Worm (Caenorhabditis elegans) whole organism, young adult: ENCODE data around the gene rpn-7.

Source experiments
- B0261.1 ChIP-seq: sonication (generic microtip); optimal IDR thresholded peaks from 2 replicates; lab custom pipeline; 2016; ENCODE audit warnings: mild to moderate bottlenecking, missing genetic modification characterization, moderate library complexity, missing compliant biosample characterization
- B0336.3 ChIP-seq: fragments of 200-800 bp; sonication (Bioruptor generic); IDR thresholded peaks from 2 replicates; pipeline ENCODE4 v1.3.6; 2022; ENCODE audit warnings: missing genetic modification characterization, missing compliant biosample characterization
- F22D6.2 ChIP-seq: sonication (generic microtip); optimal IDR thresholded peaks from 2 replicates; lab custom pipeline; 2016; ENCODE audit warnings: mild to moderate bottlenecking, missing genetic modification characterization, missing compliant biosample characterization
- F33H1.4 ChIP-seq: fragments of 200-800 bp; sonication (Bioruptor generic); IDR thresholded peaks from 2 replicates; pipeline ENCODE4 v1.3.6; 2022; ENCODE audit warnings: missing genetic modification reagents, missing genetic modification characterization, missing compliant biosample characterization
- F49E8.2 ChIP-seq: sonication (generic microtip); optimal IDR thresholded peaks from 3 replicates; lab custom pipeline; 2017; ENCODE audit warnings: missing genetic modification characterization, mild to moderate bottlenecking, missing compliant biosample characterization, antibody characterized with exemption, moderate library complexity; ENCODE audit not compliant: insufficient read depth
- F52B5.7 ChIP-seq: sonication (generic microtip); optimal IDR thresholded peaks from 2 replicates; lab custom pipeline; 2016; ENCODE audit warnings: mild to moderate bottlenecking, missing genetic modification characterization, missing compliant biosample characterization
- Y56A3A.18 ChIP-seq: fragments of 200-800 bp; sonication (Bioruptor generic); IDR thresholded peaks from 2 replicates; pipeline ENCODE4 v1.3.6; 2022; ENCODE audit warnings: missing genetic modification reagents, missing genetic modification characterization, missing compliant biosample characterization
- Y95B8A.8 ChIP-seq: fragments of 200-800 bp; sonication (Bioruptor generic); IDR thresholded peaks from 2 replicates; pipeline ENCODE4 v1.3.6; 2022; ENCODE audit warnings: missing genetic modification reagents, missing genetic modification characterization, missing compliant biosample characterization
- ama-1 ChIP-seq, 3 experiments: fragments of 150-350 bp in 1 of 3; sonication (generic microtip) in 2 of 3; optimal IDR thresholded peaks; 2 replicates each; lab custom pipeline; 2014 to 2018; ENCODE audit warnings: missing biosample characterization in 2 of 3, missing genetic modification characterization in 2 of 3, missing genetic modification reagents in 2 of 3
- attf-3 ChIP-seq: fragments of 200-800 bp; sonication (Bioruptor generic); conservative IDR thresholded peaks from 2 replicates; pipeline ENCODE4 v1.3.6; 2022; ENCODE audit warnings: missing genetic modification reagents, missing genetic modification characterization, missing compliant biosample characterization
- attf-5 ChIP-seq: fragments of 200-800 bp; sonication (Bioruptor generic); optimal IDR thresholded peaks from 2 replicates; lab custom pipeline; 2018; ENCODE audit warnings: mild to moderate bottlenecking, missing genetic modification characterization, missing compliant biosample characterization
- cebp-1 ChIP-seq, 2 experiments: fragments of 200-800 bp in 1 of 2; sonication (Bioruptor generic) in 1 of 2; sonication (generic microtip) in 1 of 2; IDR thresholded peaks in 1 of 2; optimal IDR thresholded peaks in 1 of 2; 2 replicates each; pipeline versions ENCODE4 v1.3.6 to Lab custom; 2017 to 2022; ENCODE audit warnings: missing compliant biosample characterization in 2 of 2, missing genetic modification characterization in 2 of 2, mild to moderate bottlenecking in 1 of 2, missing genetic modification reagents in 1 of 2, moderate library complexity in 1 of 2
- ceh-100 ChIP-seq: fragments of 200-800 bp; sonication (Bioruptor generic); IDR thresholded peaks from 2 replicates; pipeline ENCODE4 v1.3.6; 2022; ENCODE audit warnings: missing genetic modification reagents, missing genetic modification characterization, missing compliant biosample characterization
- ceh-58 ChIP-seq: fragments of 200-800 bp; sonication (Bioruptor generic); IDR thresholded peaks from 2 replicates; pipeline ENCODE4 v1.3.6; 2022; ENCODE audit warnings: missing genetic modification characterization, missing compliant biosample characterization
- ceh-79 ChIP-seq: sonication (generic microtip); optimal IDR thresholded peaks from 2 replicates; lab custom pipeline; 2017; ENCODE audit warnings: mild to moderate bottlenecking, missing genetic modification characterization, missing compliant biosample characterization
- ceh-91 ChIP-seq: fragments of 200-800 bp; sonication (Bioruptor generic); IDR thresholded peaks from 2 replicates; pipeline ENCODE4 v1.3.6; 2022; ENCODE audit warnings: missing genetic modification reagents, missing genetic modification characterization, missing compliant biosample characterization
- dox-1 ChIP-seq: fragments of 200-800 bp; sonication (Bioruptor generic); IDR thresholded peaks from 2 replicates; pipeline ENCODE4 v1.3.6; 2022; ENCODE audit warnings: missing genetic modification reagents, missing genetic modification characterization, missing compliant biosample characterization
- egl-44 ChIP-seq: fragments of 200-800 bp; sonication (Bioruptor generic); IDR thresholded peaks from 2 replicates; pipeline ENCODE4 v1.3.6; 2022; ENCODE audit warnings: missing genetic modification reagents, missing genetic modification characterization, missing compliant biosample characterization
- ets-4 ChIP-seq: fragments of 200-800 bp; sonication (Bioruptor generic); optimal IDR thresholded peaks from 2 replicates; lab custom pipeline; 2018; ENCODE audit warnings: mild to moderate bottlenecking, missing genetic modification characterization, missing compliant biosample characterization
- hmg-20 ChIP-seq: fragments of 200-800 bp; sonication (Bioruptor generic); IDR thresholded peaks from 2 replicates; pipeline ENCODE4 v1.3.6; 2022; ENCODE audit warnings: missing genetic modification reagents, missing genetic modification characterization, missing compliant biosample characterization
- hrde-1 ChIP-seq: sonication (generic microtip); optimal IDR thresholded peaks from 2 replicates; lab custom pipeline; 2016; ENCODE audit warnings: missing genetic modification characterization, mild to moderate bottlenecking, missing compliant biosample characterization, moderate library complexity, missing genotype, missing genetic modification reagents, borderline replicate concordance
- hsf-1 ChIP-seq: fragments of 200-800 bp; sonication (Bioruptor generic); IDR thresholded peaks from 2 replicates; pipeline ENCODE4 v1.3.6; 2022; ENCODE audit warnings: missing genetic modification reagents, missing genetic modification characterization, missing compliant biosample characterization
- let-526 ChIP-seq: fragments of 200-800 bp; sonication (Bioruptor generic); IDR thresholded peaks from 2 replicates; pipeline ENCODE4 v1.3.6; 2022; ENCODE audit warnings: missing genetic modification reagents, missing genetic modification characterization, missing compliant biosample characterization
- let-607 ChIP-seq, 2 experiments: fragments of 200-800 bp in 1 of 2; sonication (Bioruptor generic) in 1 of 2; sonication (generic microtip) in 1 of 2; optimal IDR thresholded peaks; 2 replicates each; lab custom pipeline; 2016 to 2018; ENCODE audit warnings: mild to moderate bottlenecking in 2 of 2, missing compliant biosample characterization in 2 of 2, missing genetic modification characterization in 2 of 2, moderate library complexity in 2 of 2, missing genotype in 1 of 2
- nhr-27 ChIP-seq: fragments of 200-800 bp; sonication (Bioruptor generic); optimal IDR thresholded peaks from 2 replicates; lab custom pipeline; 2018; ENCODE audit warnings: mild to moderate bottlenecking, missing genetic modification characterization, moderate library complexity, missing compliant biosample characterization
- nhr-80 ChIP-seq: sonication (generic microtip); optimal IDR thresholded peaks from 2 replicates; lab custom pipeline; 2016; ENCODE audit warnings: missing genetic modification characterization, missing compliant biosample characterization
- nhr-90 ChIP-seq: sonication (generic microtip); optimal IDR thresholded peaks from 2 replicates; lab custom pipeline; 2016; ENCODE audit warnings: missing genotype, mild to moderate bottlenecking, missing genetic modification characterization, missing compliant biosample characterization
- sea-2 ChIP-seq: fragments of 200-800 bp; sonication (Bioruptor generic); IDR thresholded peaks from 2 replicates; pipeline ENCODE4 v1.3.6; 2022; ENCODE audit warnings: missing genetic modification characterization, missing compliant biosample characterization
- snpc-4 ChIP-seq, 5 experiments: fragments of 150-350 bp in 1 of 5; sonication (generic microtip) in 4 of 5; optimal IDR thresholded peaks; 2 replicates each; lab custom pipeline; 2014 to 2018; ENCODE audit warnings: missing genetic modification characterization in 5 of 5, missing biosample characterization in 3 of 5, antibody characterized with exemption in 2 of 5, mild to moderate bottlenecking in 2 of 5, missing compliant biosample characterization in 2 of 5, missing genotype in 2 of 5, moderate library complexity in 2 of 5, missing genetic modification reagents in 1 of 5
- somi-1 ChIP-seq: fragments of 200-800 bp; sonication (Bioruptor generic); optimal IDR thresholded peaks from 2 replicates; lab custom pipeline; 2018; ENCODE audit warnings: mild to moderate bottlenecking, missing genetic modification characterization, missing compliant biosample characterization
- tbx-9 ChIP-seq: sonication (generic microtip); optimal IDR thresholded peaks from 2 replicates; lab custom pipeline; 2016; ENCODE audit warnings: borderline replicate concordance, missing genetic modification characterization, inconsistent platforms, missing compliant biosample characterization
- zfh-2 ChIP-seq: fragments of 200-800 bp; sonication (Bioruptor generic); conservative IDR thresholded peaks from 2 replicates; pipeline ENCODE4 v1.3.6; 2022; ENCODE audit warnings: missing genetic modification reagents, missing genetic modification characterization, missing compliant biosample characterization
- zim-3 ChIP-seq: sonication (generic microtip); optimal IDR thresholded peaks from 2 replicates; lab custom pipeline; 2017; ENCODE audit warnings: mild to moderate bottlenecking, missing genetic modification characterization, moderate library complexity, missing compliant biosample characterization
- ztf-28 ChIP-seq: fragments of 200-800 bp; sonication (Bioruptor generic); IDR thresholded peaks from 2 replicates; pipeline ENCODE4 v1.3.6; 2022; ENCODE audit warnings: missing genetic modification reagents, missing genetic modification characterization, missing compliant biosample characterization
- ztf-6 ChIP-seq: fragments of 200-800 bp; sonication (Bioruptor generic); IDR thresholded peaks from 2 replicates; pipeline ENCODE4 v1.3.6; 2022; ENCODE audit warnings: missing genetic modification reagents, missing genetic modification characterization, missing compliant biosample characterization

The rpn-7 gene

DNA sequence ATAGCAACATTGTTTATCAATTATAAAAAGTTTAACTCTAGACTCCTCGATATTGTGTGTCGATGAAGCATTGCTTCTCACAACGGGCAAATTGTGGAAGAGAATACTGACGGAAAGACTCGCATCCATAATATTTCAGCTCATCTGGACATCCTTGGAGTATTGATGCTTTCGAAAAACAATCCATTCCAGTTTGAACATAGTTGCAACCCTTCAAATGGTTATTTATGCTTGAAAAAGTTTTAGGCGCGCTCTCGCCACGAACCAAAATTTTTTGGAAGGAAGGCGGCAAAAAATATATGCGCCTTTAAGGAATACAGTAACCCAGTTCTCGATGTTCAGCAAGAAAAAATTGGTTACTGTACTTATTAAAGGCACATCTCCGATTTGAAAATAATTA, 6.1 kb downstream of the rpn-7 start (continued):
- no peak for TF ChIP-seq B0261.1 (tag; lab: Kevin White, UChicago)
- peak; percentile 69 for TF ChIP-seq ceh-79 (tag; lab: Kevin White, UChicago)
- peak; percentile 66 for TF ChIP-seq ama-1 (optimal IDR thresholded peaks at IDR 0.05; lab: Kevin White, UChicago)
- TF ChIP-seq ama-1 (GFP tag; optimal IDR thresholded peaks at IDR 0.05; lab: Kevin White, UChicago): no peak

DNA sequence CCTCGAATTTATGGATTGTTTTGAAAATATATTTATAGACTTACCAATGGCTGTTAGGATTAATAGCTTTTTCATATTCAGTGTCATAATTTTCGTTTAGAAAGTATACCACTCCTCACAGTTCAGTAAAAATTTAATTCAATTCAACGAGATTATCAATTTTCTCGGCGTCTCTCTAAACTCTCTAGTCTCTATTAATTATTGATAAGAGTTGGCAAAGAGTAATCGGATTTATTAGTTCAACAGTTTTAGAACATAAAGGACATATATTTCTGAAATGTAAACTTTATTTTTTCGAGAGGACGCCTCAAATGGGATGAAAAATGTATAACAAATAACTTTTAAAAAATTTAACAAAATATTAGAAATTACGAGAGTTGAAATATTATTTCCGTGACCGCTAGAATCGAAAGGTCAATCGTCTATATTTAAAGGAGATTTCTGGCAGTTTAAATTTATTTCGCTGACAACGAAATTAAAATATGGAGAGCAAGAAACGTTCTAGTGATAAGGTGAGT, 7.6 kb downstream of the rpn-7 start, which contains the start of the genes nspg-11 and F49C12.15:
Gene nspg-11, minus strand, starts transcription at position 101 of the 518 bp plus-strand sequence.
Gene F49C12.15, plus strand, starts transcription at position 468 of the 518 bp plus-strand sequence.
- TF ChIP-seq dox-1 (no peak), ets-4 (GFP tag; lab: Kevin White, UChicago) (no peak)
- TF ChIP-seq, all 124 proteins: peak for 0

DNA sequence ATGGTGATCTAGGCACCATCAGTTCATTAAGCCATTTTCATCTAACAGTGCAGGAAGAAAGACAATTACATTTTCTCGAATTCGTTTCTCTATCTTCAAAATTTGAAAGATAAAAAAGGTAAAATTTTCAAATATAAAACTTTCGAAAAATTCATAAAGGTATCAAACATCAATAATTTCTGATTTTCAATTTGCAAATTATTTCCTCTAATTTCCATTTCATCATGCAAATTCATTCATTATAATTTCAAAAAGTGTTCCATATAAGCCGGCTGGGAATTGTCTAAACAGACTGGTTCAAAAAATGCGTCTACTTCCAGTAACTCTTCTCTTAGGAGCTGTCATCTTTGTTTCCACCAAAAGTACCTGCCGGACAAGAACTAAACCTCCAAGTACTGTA, 11.3 kb downstream of the rpn-7 start, which contains the start of gene clec-183:
Gene clec-183, plus strand, starts transcription at position 301 of the 400 bp plus-strand sequence.
- TF ChIP-seq Y56A3A.18 (GFP tag; lab: Robert Waterston, UW): no peak
- no peak for TF ChIP-seq hrde-1
- TF ChIP-seq B0336.3 (GFP tag; lab: Robert Waterston, UW): no peak
- no peak for TF ChIP-seq F49E8.2 (tag; lab: Kevin White, UChicago)

DNA sequence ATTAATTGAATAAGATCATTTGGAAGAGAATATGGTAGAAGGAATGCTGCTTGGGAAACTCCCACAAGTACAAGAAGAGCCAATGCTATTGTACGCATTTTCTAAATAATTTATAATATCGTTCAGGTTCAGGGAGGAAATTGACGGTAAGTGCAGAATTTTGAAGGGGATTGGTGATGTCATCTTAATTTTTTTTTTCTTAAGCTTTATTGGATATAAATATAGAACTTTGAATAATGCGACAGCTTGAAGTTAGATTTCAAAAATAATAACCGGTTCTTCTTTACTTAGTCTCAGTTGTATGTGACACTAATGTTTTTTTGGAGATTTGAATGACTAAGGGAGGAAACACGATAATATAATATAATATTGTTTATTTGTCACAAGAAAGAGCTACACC, 14.3 kb downstream of the rpn-7 start, which contains the start of gene nspg-7.1:
Gene nspg-7.1, minus strand, starts transcription at position 101 of the 400 bp plus-strand sequence.
- TF ChIP-seq nhr-90 (tag; lab: Kevin White, UChicago) (no peak), F52B5.7 (tag; lab: Kevin White, UChicago) (no peak), hsf-1 (no peak), tbx-9 (tag; lab: Kevin White, UChicago) (no peak), ztf-6 (no peak), ceh-58 (GFP tag; lab: Robert Waterston, UW) (no peak), zfh-2 (GFP tag; lab: Robert Waterston, UW) (no peak), F22D6.2 (no peak), hmg-20 (no peak)

DNA sequence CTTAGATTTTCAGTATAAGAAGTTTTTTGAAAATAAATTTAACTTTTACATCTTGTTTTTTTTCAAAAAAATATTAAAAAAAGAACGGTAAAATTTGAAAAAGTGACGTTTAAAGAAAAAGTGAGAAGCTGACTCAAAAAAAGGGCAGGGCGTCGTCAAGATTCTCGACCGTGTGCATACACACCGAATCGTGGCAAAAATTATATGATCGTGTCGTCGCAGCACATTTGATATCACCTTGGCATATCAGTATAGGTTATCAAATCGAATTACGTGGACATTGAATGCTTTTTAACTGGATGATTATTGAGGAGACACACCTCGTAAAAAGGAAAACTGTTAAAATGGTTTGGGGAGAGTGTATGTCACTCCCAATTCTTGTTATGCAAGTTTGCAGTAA, 16.6 kb downstream of the rpn-7 start:
- TF ChIP-seq nhr-80 (tag; lab: Kevin White, UChicago) (peak; percentile 96), nhr-27 (tag; lab: Kevin White, UChicago) (no peak), ztf-28 (no peak), hsf-1 (no peak), ceh-91 (GFP tag; lab: Robert Waterston, UW) (no peak), snpc-4 (GFP tag; optimal IDR thresholded peaks at IDR 0.05; lab: Kevin White, UChicago) (no peak), snpc-4 (tag; optimal IDR thresholded peaks at IDR 0.05; lab: Kevin White, UChicago) (peak in 1 of 4 experiments; percentile 36), sea-2 (GFP tag; lab: Robert Waterston, UW) (no peak), let-607 (tag; optimal IDR thresholded peaks at IDR 0.05; lab: Kevin White, UChicago) (peak; percentile 82 to 93), dox-1 (peak; percentile 76), ceh-100 (GFP tag; lab: Robert Waterston, UW) (no peak), cebp-1 (GFP tag; IDR thresholded peaks at IDR 0.05; lab: Robert Waterston, UW) (no peak), cebp-1 (tag; optimal IDR thresholded peaks at IDR 0.05; lab: Kevin White, UChicago) (no peak), ama-1 (optimal IDR thresholded peaks at IDR 0.05; lab: Kevin White, UChicago) (no peak), ama-1 (GFP tag; optimal IDR thresholded peaks at IDR 0.05; lab: Kevin White, UChicago) (peak in 1 of 2 experiments; percentile 30), attf-3 (GFP tag; lab: Robert Waterston, UW) (no peak), let-526 (no peak), somi-1 (no peak), F33H1.4 (GFP tag; lab: Robert Waterston, UW) (no peak), Y95B8A.8 (GFP tag; lab: Robert Waterston, UW) (no peak), hrde-1 (peak; percentile 54), zim-3 (no peak), attf-5 (GFP tag; lab: Kevin White, UChicago) (peak; percentile 49), egl-44 (GFP tag; lab: Robert Waterston, UW) (no peak)
- TF ChIP-seq, all 124 proteins: peak for 7
